Worm (Caenorhabditis elegans) whole organism, early embryonic: ENCODE results near the gene set-14.

Source experiments
- B0310.2 ChIP-seq: sonication (generic microtip); optimal IDR thresholded peaks from 2 replicates; lab custom pipeline; 2016; ENCODE audit warnings: mild to moderate bottlenecking, missing genetic modification characterization, missing compliant biosample characterization
- F13C5.2 ChIP-seq: sonication (generic microtip); optimal IDR thresholded peaks from 2 replicates; lab custom pipeline; 2017; ENCODE audit warnings: mild to moderate bottlenecking, missing genetic modification characterization, inconsistent platforms, missing compliant biosample characterization
- aly-1 ChIP-seq: sonication (generic microtip); optimal IDR thresholded peaks from 2 replicates; lab custom pipeline; 2016; ENCODE audit warnings: missing genetic modification characterization, missing compliant biosample characterization
- ama-1 ChIP-seq: fragments of 150-350 bp; optimal IDR thresholded peaks from 2 replicates; lab custom pipeline; 2014
- ceh-13 ChIP-seq: fragments of 200-800 bp; sonication (Bioruptor generic); optimal IDR thresholded peaks from 2 replicates; lab custom pipeline; 2018; ENCODE audit warnings: mild to moderate bottlenecking, missing genetic modification characterization, missing compliant biosample characterization
- ceh-36 ChIP-seq: sonication (generic microtip); optimal IDR thresholded peaks from 2 replicates; lab custom pipeline; 2016; ENCODE audit warnings: missing genetic modification characterization, inconsistent platforms, missing compliant biosample characterization
- ets-7 ChIP-seq: sonication (generic microtip); optimal IDR thresholded peaks from 2 replicates; lab custom pipeline; 2016; ENCODE audit warnings: missing genotype, missing genetic modification characterization, missing compliant biosample characterization
- hmbx-1 ChIP-seq: sonication (generic microtip); optimal IDR thresholded peaks from 2 replicates; lab custom pipeline; 2016; ENCODE audit warnings: mild to moderate bottlenecking, missing genetic modification characterization, missing compliant biosample characterization
- hmg-4 ChIP-seq: fragments of 200-800 bp; sonication (Bioruptor generic); optimal IDR thresholded peaks from 2 replicates; lab custom pipeline; 2018; ENCODE audit warnings: mild to moderate bottlenecking, missing genetic modification characterization, missing compliant biosample characterization
- pes-1 ChIP-seq: fragments of 200-800 bp; sonication (Bioruptor generic); IDR thresholded peaks from 2 replicates; pipeline ENCODE4 v1.3.6; 2022; ENCODE audit warnings: missing genetic modification reagents, missing genetic modification characterization, missing compliant biosample characterization
- scrt-1 ChIP-seq: fragments of 200-800 bp; sonication (Bioruptor generic); IDR thresholded peaks from 2 replicates; pipeline ENCODE4 v1.3.6; 2022; ENCODE audit warnings: missing genetic modification characterization, missing compliant biosample characterization
- tbx-11 ChIP-seq: fragments of 200-800 bp; sonication (Bioruptor generic); IDR thresholded peaks from 2 replicates; pipeline ENCODE4 v1.3.6; 2022; ENCODE audit warnings: missing genetic modification characterization, missing compliant biosample characterization
- tbx-37 ChIP-seq: fragments of 200-800 bp; sonication (Bioruptor generic); conservative IDR thresholded peaks from 2 replicates; pipeline ENCODE4 v1.3.6; 2022; ENCODE audit warnings: missing genetic modification reagents, missing genetic modification characterization, missing compliant biosample characterization
- tra-4 ChIP-seq: sonication (generic microtip); optimal IDR thresholded peaks from 2 replicates; lab custom pipeline; 2017; ENCODE audit warnings: missing genetic modification characterization, missing compliant biosample characterization

ce11 chrII:10834717-10835116 lies 38.6 kb upstream of the set-14 start:
- TF ChIP-seq tbx-11 (GFP tag; lab: Robert Waterston, UW), result no peak
- TF ChIP-seq tra-4 (tag; lab: Kevin White, UChicago), result no peak
- TF ChIP-seq ama-1 (lab: Kevin White, UChicago), result no peak
- no peak for TF ChIP-seq ceh-36 (tag; lab: Kevin White, UChicago)
- TF ChIP-seq pes-1 (GFP tag; lab: Robert Waterston, UW), result no peak
- no peak for TF ChIP-seq F13C5.2 (tag; lab: Kevin White, UChicago)
- no peak for TF ChIP-seq B0310.2 (tag; lab: Kevin White, UChicago)
- TF ChIP-seq hmbx-1 (tag; lab: Kevin White, UChicago), result no peak
- TF ChIP-seq ets-7 (tag; lab: Kevin White, UChicago), result no peak
- no peak for TF ChIP-seq hmg-4
- TF ChIP-seq ceh-13 (GFP tag; lab: Kevin White, UChicago), result no peak
- TF ChIP-seq tbx-37 (GFP tag; lab: Robert Waterston, UW), result no peak
- TF ChIP-seq aly-1 (tag; lab: Kevin White, UChicago), result no peak
- TF ChIP-seq scrt-1 (GFP tag; lab: Robert Waterston, UW), result no peak
